Fruit fly (Drosophila melanogaster): Measurements from ENCODE around the gene CG11570.

Gene CG11570

dm6 chr3L:12002321-12003248 is 45.0 kb upstream of the CG11570 start, which contains the start of the genes Pop2 and CG6928 (continued):
- TF ChIP-seq CG14860 (GFP tag; IDR thresholded peaks at IDR 0.05; ENCODE audit: partially characterized antibody) (peak; percentile 83; the same call in 2 of the 3 replicates), CG10979 (tag; optimal IDR thresholded peaks at IDR 0.05) (peak; percentile 51), Lim3 (GFP tag; IDR thresholded peaks at IDR 0.05) (0 out of 2 replicates have a peak, but pooled peaks have one; percentile 15), Pdp1 (GFP tag; optimal IDR thresholded peaks at IDR 0.05) (peak; percentile 77 to 78), grn (GFP tag; optimal IDR thresholded peaks at IDR 0.05) (no peak), CG34224 (GFP tag; IDR thresholded peaks at IDR 0.05; ENCODE audit: partially characterized antibody) (peak; percentile 84), CG3726 (GFP tag; IDR thresholded peaks at IDR 0.05) (0 out of 3 replicates have a peak, but pooled peaks have one; percentile 21), Jarid2 (GFP tag; optimal IDR thresholded peaks at IDR 0.05) (peak; percentile 11), Usf (GFP tag; optimal IDR thresholded peaks at IDR 0.05) (peak; percentile 26), Oli (tag; optimal IDR thresholded peaks at IDR 0.05) (peak; percentile 44), CG13894 (tag; optimal IDR thresholded peaks at IDR 0.05) (no peak), CG6683 (GFP tag; optimal IDR thresholded peaks at IDR 0.05) (no peak), CG6654 (GFP tag; optimal IDR thresholded peaks at IDR 0.05) (peak; percentile 14), nom (GFP tag; optimal IDR thresholded peaks at IDR 0.05) (no peak), bowl (GFP tag; IDR thresholded peaks at IDR 0.05) (no peak), repo (GFP tag; optimal IDR thresholded peaks at IDR 0.05) (peak; percentile 67), CG4282 (GFP tag; optimal IDR thresholded peaks at IDR 0.05) (peak; percentile 89), Lpt (GFP tag; optimal IDR thresholded peaks at IDR 0.05) (no peak), Tbp (GFP tag; optimal IDR thresholded peaks at IDR 0.05) (no peak), zfh1 (GFP tag; IDR thresholded peaks at IDR 0.05) (peak; percentile 73; the same call in 2 of the 3 replicates), croc (GFP tag; conservative IDR thresholded peaks at IDR 0.05) (peak; percentile 49; the same call in 2 of the 3 replicates), NFAT (GFP tag; IDR thresholded peaks at IDR 0.05) (peak; percentile 82; the same call in 1 of the 2 replicates), br (optimal IDR thresholded peaks at IDR 0.05) (no peak), Oaz (GFP tag; IDR thresholded peaks at IDR 0.05) (no peak), lab (GFP tag; optimal IDR thresholded peaks at IDR 0.05) (peak; percentile 79), zen2 (GFP tag; IDR thresholded peaks at IDR 0.05; ENCODE audit: partially characterized antibody) (peak; percentile 67; the same call in 1 of the 3 replicates), eve (GFP tag; optimal IDR thresholded peaks at IDR 0.05) (no peak), hb (GFP tag; IDR thresholded peaks at IDR 0.05; ENCODE audit: partially characterized antibody) (peak; percentile 62; the same call in 1 of the 3 replicates), Doc2 (GFP tag; IDR thresholded peaks at IDR 0.05) (no peak), CG2712 (tag; optimal IDR thresholded peaks at IDR 0.05) (peak; percentile 77), odd (GFP tag; optimal IDR thresholded peaks at IDR 0.05) (peak; percentile 28), Aef1 (GFP tag; IDR thresholded peaks at IDR 0.05) (peak; percentile 62), Ravus (GFP tag; IDR thresholded peaks at IDR 0.05) (peak; percentile 48), ftz-f1 (GFP tag; optimal IDR thresholded peaks at IDR 0.05) (peak; percentile 55), CG13287 (GFP tag; IDR thresholded peaks at IDR 0.05; ENCODE audit: partially characterized antibody) (peak; percentile 95), sr (GFP tag; IDR thresholded peaks at IDR 0.05) (no peak), CG18476 (GFP tag; optimal IDR thresholded peaks at IDR 0.05) (peak; percentile 62), pum (GFP tag; optimal IDR thresholded peaks at IDR 0.05) (peak; percentile 88), Nf-YA (GFP tag; IDR thresholded peaks at IDR 0.05) (no peak; the same call in 1 of the 2 replicates), CG18619 (GFP tag; optimal IDR thresholded peaks at IDR 0.05) (peak; percentile 29), oc (tag; optimal IDR thresholded peaks at IDR 0.05) (no peak), Side (GFP tag; optimal IDR thresholded peaks at IDR 0.05) (peak; percentile 60), HmgZ (tag; optimal IDR thresholded peaks at IDR 0.05) (peak; percentile 80), emc (GFP tag; optimal IDR thresholded peaks at IDR 0.05) (peak; percentile 72), Hr3 (GFP tag; optimal IDR thresholded peaks at IDR 0.05) (peak; percentile 83), pfk (GFP tag; optimal IDR thresholded peaks at IDR 0.05) (no peak), CG14441 (GFP tag; IDR thresholded peaks at IDR 0.05) (peak; percentile 66), CG9437 (GFP tag; optimal IDR thresholded peaks at IDR 0.05) (peak; percentile 57)

Data from whole organism, embryonic.